Worm (Caenorhabditis elegans) whole organism, L4/young adult: ENCODE results near the gene ZK822.9.

Source experiments
- W03F9.2 ChIP-seq: fragments of 150-350 bp; optimal IDR thresholded peaks from 2 replicates; lab custom pipeline; 2014; ENCODE audit warnings: missing biosample characterization, missing genetic modification characterization
- dao-5 ChIP-seq: sonication (generic microtip); optimal IDR thresholded peaks from 2 replicates; lab custom pipeline; 2016; ENCODE audit warnings: missing genotype, missing genetic modification characterization, moderate library complexity, missing compliant biosample characterization
- him-1 ChIP-seq: sonication (generic microtip); optimal IDR thresholded peaks from 2 replicates; lab custom pipeline; 2016; ENCODE audit warnings: missing genotype, missing genetic modification reagents, missing genetic modification characterization, missing compliant biosample characterization

Gene ZK822.9

ce11 chrIV:11923074-11923473, 7.3 kb downstream of the ZK822.9 start, which contains the start of gene srlf-31:
Gene srlf-31 (minus strand): TSS chrIV:11923174.
- TF ChIP-seq him-1 (no peak), W03F9.2 (tag; lab: Kevin White, UChicago) (no peak), dao-5 (no peak)

ce11 chrIV:11924092-11924491, 8.3 kb downstream of the ZK822.9 start:
- TF ChIP-seq him-1 (no peak), W03F9.2 (tag; lab: Kevin White, UChicago) (no peak), dao-5 (no peak)

ce11 chrIV:11925346-11926075, 9.8 kb downstream of the ZK822.9 start, which contains the start of the genes srlf-33 and srlf-32:
Gene srlf-33 (minus strand): TSS chrIV:11925446.
Gene srlf-32 (plus strand): TSS chrIV:11926025.
- TF ChIP-seq W03F9.2 (tag; lab: Kevin White, UChicago): no peak
- TF ChIP-seq him-1: no peak
- no peak for TF ChIP-seq dao-5

ce11 chrIV:11928388-11928787, 12.6 kb downstream of the ZK822.9 start:
- TF ChIP-seq him-1 (no peak), dao-5 (no peak), W03F9.2 (tag; lab: Kevin White, UChicago) (no peak)

- TF ChIP-seq him-1 (no peak), dao-5 (no peak), W03F9.2 (tag; lab: Kevin White, UChicago) (no peak)
Observed at ce11 chrIV:11930572-11930971, 14.8 kb downstream of the ZK822.9 start, which contains the start of gene nhx-9. Gene nhx-9 (plus strand): TSS chrIV:11930872.

ce11 chrIV:11937087-11937486, 21.3 kb downstream of the ZK822.9 start, which contains the start of gene slc-5A12:
Gene slc-5A12 (plus strand): TSS chrIV:11937419.
- TF ChIP-seq W03F9.2 (tag; lab: Kevin White, UChicago): no peak
- no peak for TF ChIP-seq him-1
- TF ChIP-seq dao-5: no peak

- TF ChIP-seq W03F9.2 (tag; lab: Kevin White, UChicago) (no peak), dao-5 (no peak), him-1 (no peak)
Observed at ce11 chrIV:11938554-11938953, 22.8 kb downstream of the ZK822.9 start.

- TF ChIP-seq him-1: no peak
- no peak for TF ChIP-seq W03F9.2 (tag; lab: Kevin White, UChicago)
- no peak for TF ChIP-seq dao-5
Observed at ce11 chrIV:11942313-11942712, 26.6 kb downstream of the ZK822.9 start, which contains the start of gene ZK829.1. Gene ZK829.1 (minus strand): TSS chrIV:11942413.

- TF ChIP-seq W03F9.2 (tag; lab: Kevin White, UChicago): no peak
- TF ChIP-seq dao-5: no peak
- no peak for TF ChIP-seq him-1
Observed at ce11 chrIV:11945621-11946020, 29.9 kb downstream of the ZK822.9 start, which contains the start of gene ZK829.3. Gene ZK829.3 (minus strand): TSS chrIV:11945721.

- TF ChIP-seq him-1 (no peak), W03F9.2 (tag; lab: Kevin White, UChicago) (no peak), dao-5 (no peak)
Observed at ce11 chrIV:11949717-11950116, 34.0 kb downstream of the ZK822.9 start, which contains the start of gene hdl-1. Gene hdl-1 (minus strand): TSS chrIV:11949817.

ce11 chrIV:11950270-11950669, 34.5 kb downstream of the ZK822.9 start, which contains the start of gene tbx-36:
Gene tbx-36 (plus strand): TSS chrIV:11950570.
- TF ChIP-seq him-1 (no peak), W03F9.2 (tag; lab: Kevin White, UChicago) (no peak), dao-5 (no peak)

- TF ChIP-seq W03F9.2 (tag; lab: Kevin White, UChicago): no peak
- no peak for TF ChIP-seq him-1
- no peak for TF ChIP-seq dao-5
Observed at ce11 chrIV:11952612-11953299, 37.0 kb downstream of the ZK822.9 start, which contains the start of gene gdh-1. Gene gdh-1 (plus strand): TSS chrIV:11953249.

- TF ChIP-seq him-1 (no peak), dao-5 (no peak), W03F9.2 (tag; lab: Kevin White, UChicago) (no peak)
Observed at ce11 chrIV:11955592-11955991, 39.8 kb downstream of the ZK822.9 start.

- TF ChIP-seq W03F9.2 (tag; lab: Kevin White, UChicago) (no peak), dao-5 (no peak), him-1 (no peak)
Observed at ce11 chrIV:11956387-11956786, 40.6 kb downstream of the ZK822.9 start.

ce11 chrIV:11957074-11957473, 41.3 kb downstream of the ZK822.9 start:
- TF ChIP-seq him-1 (no peak), W03F9.2 (tag; lab: Kevin White, UChicago) (no peak), dao-5 (no peak)
